Fruit fly (Drosophila melanogaster) whole organism, embryonic: ENCODE results near the gene CG3306.

Experiments used
- CG18764 ChIP-seq: fragments of 200-800 bp; sonication (Bioruptor generic); optimal IDR thresholded peaks from 3 replicates; lab custom pipeline; 2016; ENCODE audit warnings: missing biosample characterization, missing genetic modification characterization
- CG7372 ChIP-seq: fragments of 200-800 bp; sonication (Bioruptor generic); IDR thresholded peaks from 2 replicates; pipeline ENCODE4 v1.3.6; 2022; ENCODE audit warnings: missing biosample characterization, missing genetic modification characterization
- Dll ChIP-seq: fragments of 200-800 bp; sonication (Bioruptor generic); IDR thresholded peaks from 4 replicates; pipeline ENCODE4 v1.3.6; 2022; ENCODE audit warnings: missing biosample characterization, missing genetic modification characterization; ENCODE audit not compliant: partially characterized antibody
- HmgD ChIP-seq: fragments of 200-800 bp; sonication (Bioruptor generic); optimal IDR thresholded peaks from 3 replicates; lab custom pipeline; 2016; ENCODE audit warnings: missing biosample characterization, missing genetic modification characterization
- Hr3 ChIP-seq: fragments of 200-800 bp; sonication (Bioruptor generic); optimal IDR thresholded peaks from 3 replicates; lab custom pipeline; 2016; ENCODE audit warnings: missing biosample characterization, missing genetic modification characterization
- Lpt ChIP-seq: fragments of >200 bp; optimal IDR thresholded peaks from 2 replicates; lab custom pipeline; 2018; ENCODE audit warnings: missing biosample characterization, missing genetic modification characterization
- h ChIP-seq: fragments of >200 bp; optimal IDR thresholded peaks from 2 replicates; lab custom pipeline; 2017
- peb ChIP-seq: fragments of 200-800 bp; sonication (Bioruptor generic); IDR thresholded peaks from 2 replicates; pipeline ENCODE4 v1.3.6; 2022; ENCODE audit warnings: missing biosample characterization, missing genetic modification characterization
- sqz ChIP-seq: fragments of 200-800 bp; sonication (Bioruptor generic); optimal IDR thresholded peaks from 3 replicates; lab custom pipeline; 2018; ENCODE audit warnings: missing biosample characterization, mild to moderate bottlenecking, missing genetic modification characterization
- unc-4 ChIP-seq: fragments of 200-800 bp; sonication (Bioruptor generic); IDR thresholded peaks from 2 replicates; pipeline ENCODE4 v1.3.6; 2022; ENCODE audit warnings: missing biosample characterization, missing genetic modification characterization; ENCODE audit not compliant: partially characterized antibody

- no peak for TF ChIP-seq Hr3 (GFP tag; lab: Kevin White, UChicago)
- TF ChIP-seq peb (GFP tag; lab: Robert Waterston, UW), result no peak
- TF ChIP-seq HmgD (GFP tag; lab: Kevin White, UChicago), result no peak
- no peak for TF ChIP-seq CG18764 (GFP tag; lab: Kevin White, UChicago)
- TF ChIP-seq CG7372 (GFP tag; lab: Robert Waterston, UW), result no peak
- TF ChIP-seq sqz (GFP tag; lab: Kevin White, UChicago), result no peak
- TF ChIP-seq h (lab: Kevin White, UChicago), result no peak
- TF ChIP-seq Dll, result no peak
- no peak for TF ChIP-seq unc-4 (GFP tag; lab: Robert Waterston, UW)
- no peak for TF ChIP-seq Lpt (GFP tag; lab: Kevin White, UChicago)
Observed at dm6 chr3L:9637812-9638211, 36.5 kb downstream of the CG3306 start, which contains the start of gene CG8329.
